Worm (Caenorhabditis elegans): Measurements from ENCODE around the gene ida-1.

DNA sequence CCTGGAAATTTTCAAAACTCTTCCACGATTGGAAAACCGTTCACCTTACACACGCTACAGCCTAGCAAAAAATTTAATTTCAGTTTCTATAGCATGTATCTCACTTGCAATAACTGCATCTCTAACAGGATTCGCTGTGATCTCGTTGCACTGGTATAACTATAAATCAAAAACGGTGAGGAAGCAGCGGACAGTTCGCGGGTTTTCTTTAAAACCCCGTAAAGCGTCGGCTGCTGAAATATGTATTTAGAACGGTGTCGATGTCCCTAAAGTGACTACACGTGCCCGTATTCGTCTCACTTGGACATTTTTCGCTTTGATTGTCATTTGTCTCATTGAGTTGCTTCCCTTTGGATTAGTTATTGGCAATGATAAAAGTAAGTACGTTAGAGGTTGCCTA, 21.0 kb upstream of the ida-1 start:
- TF ChIP-seq hnd-1 (tag; optimal IDR thresholded peaks at IDR 0.05) (no peak), ceh-13 (GFP tag; optimal IDR thresholded peaks at IDR 0.05) (no peak), ama-1 (optimal IDR thresholded peaks at IDR 0.05) (no peak), scrt-1 (GFP tag; IDR thresholded peaks at IDR 0.05) (no peak)

Data from whole organism, early embryonic.